Fruit fly (Drosophila melanogaster): Measurements from ENCODE around the gene Trmt112.
A peak's percentile ranks its signal among the peaks of the same experiment; 100 is the strongest.

The Trmt112 gene

DNA sequence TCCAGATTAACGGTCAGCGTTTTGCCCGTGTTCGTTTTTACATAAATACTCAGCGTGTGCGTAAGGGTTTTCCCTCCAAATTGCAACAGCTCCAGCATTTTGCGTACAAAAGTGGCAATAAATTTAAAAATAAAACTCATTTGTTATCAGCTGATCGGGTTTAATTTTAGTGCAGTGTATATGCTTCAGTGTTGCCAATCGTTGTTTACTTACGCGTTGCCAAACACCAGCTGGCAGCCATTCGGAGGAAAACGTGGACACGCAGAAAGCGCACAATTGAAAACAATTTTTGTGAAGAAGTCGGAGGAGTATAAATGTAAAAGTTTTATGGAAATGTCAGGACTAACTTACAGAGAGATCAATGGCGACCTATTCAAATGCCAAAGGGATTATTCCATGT is 20.1 kb downstream of the Trmt112 start, which contains the start of the genes Targ3 and park (continued):
- TF ChIP-seq CG9797 (GFP tag; optimal IDR thresholded peaks at IDR 0.05), result peak; percentile 9
- no peak for TF ChIP-seq Usf (GFP tag; optimal IDR thresholded peaks at IDR 0.05)
- peak; percentile 37 for TF ChIP-seq hkb (optimal IDR thresholded peaks at IDR 0.05)
- TF ChIP-seq hkb (GFP tag; IDR thresholded peaks at IDR 0.05), result no peak
- no peak for TF ChIP-seq HLHmδ (GFP tag; optimal IDR thresholded peaks at IDR 0.05)
- peak; percentile 33; the same call in 1 of the 2 replicates for TF ChIP-seq Scr (GFP tag; IDR thresholded peaks at IDR 0.05; ENCODE audit: partially characterized antibody)
- peak; percentile 1 for TF ChIP-seq CG10979 (tag; optimal IDR thresholded peaks at IDR 0.05)
- TF ChIP-seq CG10366 (GFP tag; IDR thresholded peaks at IDR 0.05), result peak; percentile 19; the same call in 1 of the 2 replicates
- peak; percentile 79 for TF ChIP-seq sens (GFP tag)

DNA sequence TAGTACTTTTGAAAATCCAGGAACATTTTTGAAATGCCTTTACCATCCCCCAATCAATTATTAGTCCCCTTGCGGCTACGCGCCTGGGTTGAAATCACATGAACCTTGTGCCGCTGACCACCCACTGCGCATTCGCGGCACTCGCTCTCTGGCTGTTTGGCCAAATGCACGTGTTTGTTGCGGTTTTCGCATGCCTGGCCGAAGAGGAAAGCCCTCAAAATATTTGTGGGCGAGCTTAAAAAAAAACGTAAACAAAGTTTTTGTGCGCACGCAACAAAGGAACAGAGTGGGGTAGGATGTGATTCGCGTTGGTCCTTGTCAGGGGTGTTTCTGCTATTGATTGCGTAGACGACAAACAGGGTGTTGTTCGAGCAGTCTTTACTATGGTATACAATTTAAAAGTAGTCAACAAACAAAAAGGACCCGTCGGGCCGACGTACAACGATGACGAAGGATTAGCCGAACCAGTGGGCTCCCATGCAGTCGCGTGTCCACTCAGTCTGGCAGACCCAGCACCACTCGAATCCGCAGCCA is 22.2 kb downstream of the Trmt112 start:
- no peak for TF ChIP-seq jing (GFP tag; optimal IDR thresholded peaks at IDR 0.05)
- TF ChIP-seq CG7271 (tag; optimal IDR thresholded peaks at IDR 0.05), result no peak
- no peak for TF ChIP-seq emc (GFP tag; optimal IDR thresholded peaks at IDR 0.05)
- no peak for TF ChIP-seq sr (GFP tag; IDR thresholded peaks at IDR 0.05)
- no peak for TF ChIP-seq sna (GFP tag; IDR thresholded peaks at IDR 0.05; ENCODE audit: partially characterized antibody)
- peak; percentile 65 for TF ChIP-seq sd (tag; optimal IDR thresholded peaks at IDR 0.05)
- TF ChIP-seq CG8290 (GFP tag; optimal IDR thresholded peaks at IDR 0.05), result no peak
- TF ChIP-seq CG8290 (tag; optimal IDR thresholded peaks at IDR 0.05), result no peak
- TF ChIP-seq Med (GFP tag), result peak; percentile 46
- TF ChIP-seq en (GFP tag; optimal IDR thresholded peaks at IDR 0.05), result no peak
- TF ChIP-seq Bdp1 (GFP tag; optimal IDR thresholded peaks at IDR 0.05), result no peak
- TF ChIP-seq ERR (GFP tag; optimal IDR thresholded peaks at IDR 0.05), result no peak
- peak; percentile 29 for TF ChIP-seq Hey (tag; optimal IDR thresholded peaks at IDR 0.05)
- 0 out of 2 replicates have a peak, but pooled peaks have one; percentile 11 for TF ChIP-seq ranshi (GFP tag; IDR thresholded peaks at IDR 0.05)
- TF ChIP-seq sqz (GFP tag; optimal IDR thresholded peaks at IDR 0.05), result peak; percentile 70
- TF ChIP-seq nerfin-1 (tag; optimal IDR thresholded peaks at IDR 0.05), result peak; percentile 85
- TF ChIP-seq CG11560 (tag; IDR thresholded peaks at IDR 0.05), result no peak
- no peak for TF ChIP-seq dpn (GFP tag; optimal IDR thresholded peaks at IDR 0.05)
- TF ChIP-seq Fer2 (tag; optimal IDR thresholded peaks at IDR 0.05), result no peak
- no peak for TF ChIP-seq caup (GFP tag; optimal IDR thresholded peaks at IDR 0.05; ENCODE audit: severe bottlenecking)
- TF ChIP-seq CG1024 (GFP tag; IDR thresholded peaks at IDR 0.05), result no peak
- no peak for TF ChIP-seq CG10654 (GFP tag; optimal IDR thresholded peaks at IDR 0.05)
- TF ChIP-seq da (GFP tag; optimal IDR thresholded peaks at IDR 0.05), result no peak
- TF ChIP-seq Side (GFP tag; optimal IDR thresholded peaks at IDR 0.05), result no peak
- TF ChIP-seq CG7556 (GFP tag; optimal IDR thresholded peaks at IDR 0.05), result no peak
- no peak for TF ChIP-seq Jarid2 (GFP tag; optimal IDR thresholded peaks at IDR 0.05)
- no peak for TF ChIP-seq CG10267 (tag; optimal IDR thresholded peaks at IDR 0.05)
- TF ChIP-seq kay (GFP tag; optimal IDR thresholded peaks at IDR 0.05), result no peak
- TF ChIP-seq Deaf1 (tag; optimal IDR thresholded peaks at IDR 0.05), result peak; percentile 53
- no peak for TF ChIP-seq CG33213 (GFP tag; optimal IDR thresholded peaks at IDR 0.05)
- TF ChIP-seq CG4820 (GFP tag; optimal IDR thresholded peaks at IDR 0.05), result no peak
- no peak for TF ChIP-seq CG17802 (tag; optimal IDR thresholded peaks at IDR 0.05)
- TF ChIP-seq CG8089 (GFP tag; optimal IDR thresholded peaks at IDR 0.05), result no peak
- no peak for TF ChIP-seq esg (GFP tag; conservative IDR thresholded peaks at IDR 0.05)
- TF ChIP-seq cwo (GFP tag; optimal IDR thresholded peaks at IDR 0.05), result no peak
- TF ChIP-seq Atf-2 (GFP tag; optimal IDR thresholded peaks at IDR 0.05), result no peak
- peak; percentile 2 for TF ChIP-seq scrt (GFP tag; optimal IDR thresholded peaks at IDR 0.05)
- TF ChIP-seq CG42726 (GFP tag; IDR thresholded peaks at IDR 0.05; ENCODE audit: partially characterized antibody), result no peak
- TF ChIP-seq sim (GFP tag; IDR thresholded peaks at IDR 0.05), result no peak
- no peak for TF ChIP-seq fd102C (GFP tag; optimal IDR thresholded peaks at IDR 0.05)
- no peak for TF ChIP-seq bowl (GFP tag; IDR thresholded peaks at IDR 0.05)
